Fruit fly (Drosophila melanogaster): Measurements from ENCODE around the gene CG43102.

DNA sequence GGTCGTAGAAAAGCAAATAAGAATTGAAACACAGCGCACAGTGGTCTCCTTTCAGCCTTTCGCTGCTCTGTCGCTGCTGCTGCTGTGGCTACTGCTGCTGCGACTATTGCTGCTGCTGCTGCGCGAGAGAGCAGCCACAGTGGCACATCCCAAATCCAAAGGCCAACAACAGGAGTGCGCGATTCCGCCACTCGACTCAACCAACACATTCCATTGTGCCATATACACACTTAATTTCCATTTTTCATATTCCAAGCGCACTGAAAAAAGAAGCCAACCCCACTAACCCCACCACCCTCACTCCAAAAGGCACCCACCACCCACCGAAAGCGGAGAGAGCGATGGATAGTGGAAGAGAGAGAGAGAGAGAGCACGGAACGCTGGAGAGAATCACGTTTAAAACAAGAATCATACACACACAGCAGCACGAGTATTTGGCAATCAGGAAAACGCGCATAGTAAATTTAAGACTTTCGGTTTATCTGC, 18.1 kb downstream of the CG43102 start:
- no peak for TF ChIP-seq Dll (optimal IDR thresholded peaks at IDR 0.05)
- no peak for TF ChIP-seq CG8478 (optimal IDR thresholded peaks at IDR 0.05)
